Worm (Caenorhabditis elegans): ENCODE data around the gene F01D5.8.

DNA sequence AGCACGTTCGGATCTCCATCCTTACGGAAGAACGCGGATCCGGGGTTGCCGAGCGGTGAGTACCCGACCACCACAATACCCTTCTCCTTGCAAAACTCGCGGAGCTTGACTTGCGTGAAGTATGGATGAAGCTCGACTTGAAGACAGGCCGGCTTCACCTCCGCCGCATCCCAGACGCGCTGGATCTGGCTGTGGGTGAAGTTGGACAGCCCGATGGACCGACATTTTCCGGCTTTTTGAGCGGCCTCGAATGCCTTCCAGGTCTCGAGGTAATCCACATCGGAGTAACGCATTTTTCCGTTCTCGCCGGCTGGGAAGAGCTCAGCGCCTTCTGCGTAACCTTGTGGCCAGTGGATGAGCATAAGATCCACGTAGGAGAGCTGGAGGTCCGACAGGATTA, 38.3 kb upstream of the F01D5.8 start:
- no peak for TF ChIP-seq elt-3 (tag; optimal IDR thresholded peaks at IDR 0.05)
- TF ChIP-seq jun-1 (tag; optimal IDR thresholded peaks at IDR 0.05), result no peak
- no peak for TF ChIP-seq tlp-1 (tag; optimal IDR thresholded peaks at IDR 0.05)
- TF ChIP-seq nhr-90 (tag; optimal IDR thresholded peaks at IDR 0.05; ENCODE audit: poor library complexity), result no peak
- no peak for TF ChIP-seq lsy-2 (tag; optimal IDR thresholded peaks at IDR 0.05)
- no peak for TF ChIP-seq lin-13 (GFP tag; optimal IDR thresholded peaks at IDR 0.05)
- no peak for TF ChIP-seq nhr-76 (tag; optimal IDR thresholded peaks at IDR 0.05)
- TF ChIP-seq blmp-1 (tag; optimal IDR thresholded peaks at IDR 0.05), result no peak
- TF ChIP-seq egl-27 (tag; optimal IDR thresholded peaks at IDR 0.05), result no peak
- TF ChIP-seq ama-1 (optimal IDR thresholded peaks at IDR 0.05), result no peak
- TF ChIP-seq fkh-10 (GFP tag; optimal IDR thresholded peaks at IDR 0.05), result no peak
